Fruit fly (Drosophila melanogaster) whole organism, embryonic: ENCODE data around the gene CG11550.

ENCODE experiments used
- Aef1 ChIP-seq: fragments of 200-800 bp; sonication (Bioruptor generic); IDR thresholded peaks from 3 replicates; pipeline ENCODE4 v1.3.6; 2022; ENCODE audit warnings: missing biosample characterization, missing genetic modification characterization
- Asciz ChIP-seq: fragments of 200-800 bp; sonication (Bioruptor generic); optimal IDR thresholded peaks from 2 replicates; lab custom pipeline; 2017; ENCODE audit warnings: missing biosample characterization, mild to moderate bottlenecking, missing genetic modification characterization, missing genetic modification reagents
- B-H2 ChIP-seq: fragments of 200-800 bp; sonication (Bioruptor generic); optimal IDR thresholded peaks from 2 replicates; lab custom pipeline; 2018; ENCODE audit warnings: missing biosample characterization, mild to moderate bottlenecking, missing genetic modification characterization
- CG10209 ChIP-seq: fragments of 200-800 bp; sonication (Bioruptor generic); optimal IDR thresholded peaks from 3 replicates; lab custom pipeline; 2017; ENCODE audit warnings: missing biosample characterization, mild to moderate bottlenecking, missing genetic modification characterization, missing genetic modification reagents
- CG1024 ChIP-seq: fragments of 200-800 bp; sonication (Bioruptor generic); IDR thresholded peaks from 2 replicates; pipeline ENCODE4 v1.3.6; 2022; ENCODE audit warnings: missing biosample characterization, missing genetic modification characterization
- CG10274 ChIP-seq: fragments of 200-800 bp; sonication (Bioruptor generic); optimal IDR thresholded peaks from 3 replicates; lab custom pipeline; 2017; ENCODE audit warnings: missing biosample characterization, mild to moderate bottlenecking, missing genetic modification characterization
- CG10654 ChIP-seq: fragments of 200-800 bp; sonication (Bioruptor generic); optimal IDR thresholded peaks from 2 replicates; lab custom pipeline; 2016; ENCODE audit warnings: missing biosample characterization, missing genetic modification characterization
- CG12659 ChIP-seq: fragments of 200-800 bp; sonication (Bioruptor generic); optimal IDR thresholded peaks from 3 replicates; lab custom pipeline; 2017; ENCODE audit warnings: mild to moderate bottlenecking, missing biosample characterization, missing genetic modification reagents, missing genetic modification characterization
- CG13894 ChIP-seq: fragments of 200-800 bp; sonication (Bioruptor generic); optimal IDR thresholded peaks from 3 replicates; lab custom pipeline; 2018; ENCODE audit warnings: missing biosample characterization, mild to moderate bottlenecking, missing genetic modification characterization, moderate library complexity
- CG15011 ChIP-seq: fragments of 200-800 bp; sonication (Bioruptor generic); optimal IDR thresholded peaks from 3 replicates; lab custom pipeline; 2018; ENCODE audit warnings: missing biosample characterization, mild to moderate bottlenecking, missing genetic modification characterization
- CG1647 ChIP-seq: fragments of 200-800 bp; sonication (Bioruptor generic); optimal IDR thresholded peaks from 3 replicates; lab custom pipeline; 2016; ENCODE audit warnings: missing biosample characterization, missing genetic modification characterization
- CG17186 ChIP-seq: fragments of 200-800 bp; sonication (Bioruptor generic); optimal IDR thresholded peaks from 3 replicates; lab custom pipeline; 2017; ENCODE audit warnings: missing biosample characterization, missing genetic modification reagents, missing genetic modification characterization
- CG18599 ChIP-seq: fragments of 200-800 bp; sonication (Bioruptor generic); optimal IDR thresholded peaks from 3 replicates; lab custom pipeline; 2017; ENCODE audit warnings: missing biosample characterization, missing genetic modification characterization, mild to moderate bottlenecking, moderate library complexity, missing genetic modification reagents
- CG2889 ChIP-seq: fragments of 200-800 bp; sonication (Bioruptor generic); IDR thresholded peaks from 3 replicates; pipeline ENCODE4 v1.3.6; 2022; ENCODE audit warnings: missing biosample characterization, missing genetic modification characterization
- CG3065 ChIP-seq: fragments of 200-800 bp; sonication (Bioruptor generic); optimal IDR thresholded peaks from 2 replicates; lab custom pipeline; 2016; ENCODE audit warnings: missing biosample characterization, missing genetic modification characterization
- CG34376 ChIP-seq: fragments of 200-800 bp; sonication (Bioruptor generic); optimal IDR thresholded peaks from 2 replicates; lab custom pipeline; 2018; ENCODE audit warnings: missing biosample characterization, mild to moderate bottlenecking, missing genetic modification characterization
- CG3838 ChIP-seq: fragments of 200-800 bp; sonication (Bioruptor generic); optimal IDR thresholded peaks from 3 replicates; lab custom pipeline; 2016; ENCODE audit warnings: missing biosample characterization, missing genetic modification characterization
- CG4404 ChIP-seq: fragments of 200-800 bp; sonication (Bioruptor generic); IDR thresholded peaks from 2 replicates; pipeline ENCODE4 v1.3.6; 2022; ENCODE audit warnings: missing biosample characterization, missing genetic modification characterization
- CG4730 ChIP-seq: fragments of 200-800 bp; sonication (Bioruptor generic); IDR thresholded peaks from 2 replicates; pipeline ENCODE4 v1.3.6; 2022; ENCODE audit warnings: missing biosample characterization, missing genetic modification characterization
- CTCF ChIP-seq: fragments of 200-800 bp; sonication (Bioruptor generic); optimal IDR thresholded peaks from 2 replicates; lab custom pipeline; 2017; ENCODE audit warnings: missing biosample characterization, mild to moderate bottlenecking, missing genetic modification characterization, moderate library complexity
- Camta ChIP-seq: fragments of 200-800 bp; sonication (Bioruptor generic); optimal IDR thresholded peaks from 2 replicates; lab custom pipeline; 2016; ENCODE audit warnings: missing biosample characterization, missing genetic modification characterization
- Dfd ChIP-seq, 2 experiments: fragments of >200 bp; optimal IDR thresholded peaks; 2 replicates each; lab custom pipeline; 2017; ENCODE audit warnings: missing biosample characterization in 2 of 2, missing genetic modification characterization in 2 of 2
- Dip3 ChIP-seq: fragments of 200-800 bp; sonication (Bioruptor generic); optimal IDR thresholded peaks from 3 replicates; lab custom pipeline; 2016; ENCODE audit warnings: missing biosample characterization, missing genetic modification characterization
- Dll ChIP-seq: fragments of 200-800 bp; sonication (Bioruptor generic); IDR thresholded peaks from 4 replicates; pipeline ENCODE4 v1.3.6; 2022; ENCODE audit warnings: missing biosample characterization, missing genetic modification characterization; ENCODE audit not compliant: partially characterized antibody
- ERR ChIP-seq: fragments of 200-800 bp; sonication (Bioruptor generic); optimal IDR thresholded peaks from 2 replicates; lab custom pipeline; 2016; ENCODE audit warnings: missing biosample characterization, missing genetic modification characterization
- Fer1 ChIP-seq: fragments of 200-800 bp; sonication (Bioruptor generic); optimal IDR thresholded peaks from 2 replicates; lab custom pipeline; 2017; ENCODE audit warnings: missing biosample characterization, mild to moderate bottlenecking, missing genetic modification characterization
- HmgZ ChIP-seq: fragments of 200-800 bp; sonication (Bioruptor generic); optimal IDR thresholded peaks from 2 replicates; lab custom pipeline; 2018; ENCODE audit warnings: missing biosample characterization, mild to moderate bottlenecking, missing genetic modification characterization
- Jarid2 ChIP-seq: fragments of 200-800 bp; sonication (Bioruptor generic); optimal IDR thresholded peaks from 3 replicates; lab custom pipeline; 2017; ENCODE audit warnings: mild to moderate bottlenecking, missing biosample characterization, missing genetic modification reagents, missing genetic modification characterization
- Lhr ChIP-seq: fragments of 200-800 bp; sonication (Bioruptor generic); optimal IDR thresholded peaks from 3 replicates; lab custom pipeline; 2017; ENCODE audit warnings: mild to moderate bottlenecking, missing biosample characterization, missing genetic modification reagents, missing genetic modification characterization
- Nf-YC ChIP-seq: fragments of 200-800 bp; optimal IDR thresholded peaks from 3 replicates; lab custom pipeline; 2019; ENCODE audit warnings: missing biosample characterization, mild to moderate bottlenecking, missing genetic modification characterization, moderate library complexity
- Poxn ChIP-seq: fragments of 200-800 bp; sonication (Bioruptor generic); IDR thresholded peaks from 2 replicates; pipeline ENCODE4 v1.3.6; 2022; ENCODE audit warnings: missing biosample characterization, missing genetic modification characterization
- Rfx ChIP-seq: fragments of 200-800 bp; sonication (Bioruptor generic); IDR thresholded peaks from 2 replicates; pipeline ENCODE4 v1.3.6; 2022; ENCODE audit warnings: missing biosample characterization, missing genetic modification characterization
- Taf1 ChIP-seq: fragments of 200-800 bp; sonication (Bioruptor generic); IDR thresholded peaks from 2 replicates; pipeline ENCODE4 v1.3.6; 2022; ENCODE audit warnings: missing biosample characterization, missing genetic modification characterization
- chinmo ChIP-seq: fragments of 200-800 bp; sonication (Bioruptor generic); IDR thresholded peaks from 4 replicates; pipeline ENCODE4 v1.3.6; 2022; ENCODE audit warnings: missing biosample characterization, missing genetic modification characterization; ENCODE audit not compliant: partially characterized antibody
- croc ChIP-seq: fragments of 200-800 bp; sonication (Bioruptor generic); conservative IDR thresholded peaks from 3 replicates; pipeline ENCODE4 v1.3.6; 2022; ENCODE audit warnings: missing biosample characterization, missing genetic modification characterization
- dmrt99B ChIP-seq: fragments of 200-800 bp; sonication (Bioruptor generic); optimal IDR thresholded peaks from 2 replicates; lab custom pipeline; 2018; ENCODE audit warnings: missing biosample characterization, mild to moderate bottlenecking, missing genetic modification characterization, moderate library complexity
- emc ChIP-seq: fragments of 200-800 bp; sonication (Bioruptor generic); optimal IDR thresholded peaks from 2 replicates; lab custom pipeline; 2016; ENCODE audit warnings: missing biosample characterization, missing genetic modification characterization
- gfzf ChIP-seq: fragments of 200-800 bp; sonication (Bioruptor generic); optimal IDR thresholded peaks from 2 replicates; lab custom pipeline; 2016; ENCODE audit warnings: missing biosample characterization, mild to moderate bottlenecking, missing genetic modification characterization, moderate library complexity
- grn ChIP-seq: fragments of 200-800 bp; sonication (Bioruptor generic); optimal IDR thresholded peaks from 3 replicates; lab custom pipeline; 2017; ENCODE audit warnings: missing biosample characterization, missing genetic modification characterization
- ham ChIP-seq: fragments of 200-800 bp; sonication (Bioruptor generic); IDR thresholded peaks from 2 replicates; pipeline ENCODE4 v1.3.6; 2022; ENCODE audit warnings: missing biosample characterization, missing genetic modification characterization
- hth ChIP-seq: fragments of >200 bp; optimal IDR thresholded peaks from 2 replicates; lab custom pipeline; 2017; ENCODE audit warnings: inconsistent platforms
- insv ChIP-seq, 2 experiments: fragments of 200-800 bp; sonication (Bioruptor generic); optimal IDR thresholded peaks; 3 replicates each; lab custom pipeline; 2016 to 2018; ENCODE audit warnings: missing biosample characterization in 2 of 2, missing genetic modification characterization in 2 of 2
- mld ChIP-seq: fragments of 200-800 bp; sonication (Bioruptor generic); IDR thresholded peaks from 3 replicates; pipeline ENCODE4 v1.3.6; 2022; ENCODE audit warnings: missing biosample characterization, missing genetic modification characterization; ENCODE audit not compliant: partially characterized antibody
- nmo ChIP-seq: fragments of 200-800 bp; sonication (Bioruptor generic); optimal IDR thresholded peaks from 2 replicates; lab custom pipeline; 2018; ENCODE audit warnings: missing biosample characterization, mild to moderate bottlenecking, missing genetic modification characterization, moderate library complexity
- nom ChIP-seq: fragments of 200-800 bp; sonication (Bioruptor generic); optimal IDR thresholded peaks from 2 replicates; lab custom pipeline; 2017; ENCODE audit warnings: missing biosample characterization, missing genetic modification characterization, mild to moderate bottlenecking, moderate library complexity, missing genetic modification reagents
- peb ChIP-seq: fragments of 200-800 bp; sonication (Bioruptor generic); IDR thresholded peaks from 2 replicates; pipeline ENCODE4 v1.3.6; 2022; ENCODE audit warnings: missing biosample characterization, missing genetic modification characterization
- sd ChIP-seq: fragments of 200-800 bp; sonication (Bioruptor generic); optimal IDR thresholded peaks from 3 replicates; lab custom pipeline; 2018; ENCODE audit warnings: missing biosample characterization, mild to moderate bottlenecking, missing genetic modification characterization, moderate library complexity
- sr ChIP-seq: fragments of 200-800 bp; sonication (Bioruptor generic); IDR thresholded peaks from 3 replicates; pipeline ENCODE4 v1.3.6; 2022; ENCODE audit warnings: missing biosample characterization, missing genetic modification characterization
- trem ChIP-seq: fragments of 200-800 bp; optimal IDR thresholded peaks from 3 replicates; lab custom pipeline; 2019; ENCODE audit warnings: missing biosample characterization, mild to moderate bottlenecking, missing genetic modification characterization, moderate library complexity
- wek ChIP-seq: fragments of 200-800 bp; sonication (Bioruptor generic); optimal IDR thresholded peaks from 3 replicates; lab custom pipeline; 2018; ENCODE audit warnings: missing biosample characterization, mild to moderate bottlenecking, missing genetic modification characterization, moderate library complexity
- zf30C ChIP-seq: fragments of 200-800 bp; sonication (Bioruptor generic); optimal IDR thresholded peaks from 3 replicates; lab custom pipeline; 2018; ENCODE audit warnings: missing biosample characterization, mild to moderate bottlenecking, missing genetic modification characterization

Gene CG11550

dm6 chr3R:31686692-31687351 lies 7.1 kb upstream of the CG11550 start (continued):
- TF ChIP-seq CG10209 (GFP tag; lab: Kevin White, UChicago) (peak; percentile 85), Dfd (GFP tag; optimal IDR thresholded peaks at IDR 0.05; lab: Kevin White, UChicago) (no peak), Lhr (GFP tag; lab: Kevin White, UChicago) (peak; percentile 91), nom (peak; percentile 79), CG15011 (GFP tag; lab: Kevin White, UChicago) (peak; percentile 58), CG1647 (GFP tag; lab: Kevin White, UChicago) (peak; percentile 67), nmo (GFP tag; lab: Kevin White, UChicago) (peak; percentile 94), CG10274 (GFP tag; lab: Kevin White, UChicago) (peak; percentile 46), insv (GFP tag; optimal IDR thresholded peaks at IDR 0.05; lab: Kevin White, UChicago) (no peak), peb (GFP tag; lab: Robert Waterston, UW) (peak; percentile 83), trem (tag; lab: Kevin White, UChicago) (peak; percentile 89), Aef1 (GFP tag; lab: Robert Waterston, UW) (peak; percentile 53; the same call in 2 of the 3 replicates), sd (tag; lab: Kevin White, UChicago) (no peak), wek (GFP tag; lab: Kevin White, UChicago) (peak; percentile 74), CG4730 (peak; percentile 72), HmgZ (peak; percentile 66), CG18599 (GFP tag; lab: Kevin White, UChicago) (peak; percentile 74), mld (no peak), CG4404 (GFP tag; lab: Robert Waterston, UW) (peak; percentile 76), CG12659 (GFP tag; lab: Kevin White, UChicago) (peak; percentile 74), emc (GFP tag; lab: Kevin White, UChicago) (no peak), dmrt99B (tag; lab: Kevin White, UChicago) (peak; percentile 87), CG2889 (GFP tag; lab: Robert Waterston, UW) (no peak), Asciz (GFP tag; lab: Kevin White, UChicago) (peak; percentile 87), ham (GFP tag; lab: Robert Waterston, UW) (no peak), sr (GFP tag; lab: Robert Waterston, UW) (no peak), ERR (GFP tag; lab: Kevin White, UChicago) (peak; percentile 53), CTCF (peak; percentile 22), CG13894 (tag; lab: Kevin White, UChicago) (no peak), Jarid2 (GFP tag; lab: Kevin White, UChicago) (peak; percentile 27), croc (GFP tag; lab: Robert Waterston, UW) (peak; percentile 90), grn (GFP tag; lab: Kevin White, UChicago) (no peak), CG3838 (GFP tag; lab: Kevin White, UChicago) (peak; percentile 66), CG3065 (GFP tag; lab: Kevin White, UChicago) (peak; percentile 75), gfzf (GFP tag; lab: Kevin White, UChicago) (no peak), zf30C (GFP tag; lab: Kevin White, UChicago) (peak; percentile 79), CG34376 (GFP tag; lab: Kevin White, UChicago) (no peak), Dll (no peak), Camta (GFP tag; lab: Kevin White, UChicago) (peak; percentile 89), Taf1 (GFP tag; lab: Robert Waterston, UW) (no peak), Nf-YC (tag; lab: Kevin White, UChicago) (peak; percentile 25), Dip3 (GFP tag; lab: Kevin White, UChicago) (peak; percentile 62), CG1024 (GFP tag; lab: Robert Waterston, UW) (peak; percentile 76), CG17186 (GFP tag; lab: Kevin White, UChicago) (peak; percentile 70), Fer1 (GFP tag; lab: Kevin White, UChicago) (no peak), CG10654 (peak; percentile 80), B-H2 (GFP tag; lab: Kevin White, UChicago) (no peak), Poxn (GFP tag; lab: Robert Waterston, UW) (no peak), chinmo (GFP tag; lab: Robert Waterston, UW) (no peak), hth (lab: Kevin White, UChicago) (no peak), Rfx (no peak)
